Fruit fly (Drosophila melanogaster): ENCODE measurements around the gene CG32152.

Gene CG32152

dm6 chr3L:16113607-16114337 lies 30.1 kb downstream of the CG32152 start (continued):
- TF ChIP-seq CG43689 (GFP tag; IDR thresholded peaks at IDR 0.05), result no peak
- peak; percentile 71 for TF ChIP-seq NK7.1 (GFP tag; optimal IDR thresholded peaks at IDR 0.05)
- TF ChIP-seq CG17612 (GFP tag; IDR thresholded peaks at IDR 0.05), result no peak
- peak; percentile 84 for TF ChIP-seq shn (GFP tag; optimal IDR thresholded peaks at IDR 0.05)
- peak; percentile 83 for TF ChIP-seq CG9932 (GFP tag; IDR thresholded peaks at IDR 0.05)
- TF ChIP-seq CG1233 (GFP tag; optimal IDR thresholded peaks at IDR 0.05), result peak; percentile 79
- TF ChIP-seq sna (GFP tag; IDR thresholded peaks at IDR 0.05; ENCODE audit: partially characterized antibody), result peak; percentile 51
- no peak for TF ChIP-seq gsb-n (tag; optimal IDR thresholded peaks at IDR 0.05)
- peak; percentile 77 for TF ChIP-seq eyg (GFP tag; optimal IDR thresholded peaks at IDR 0.05)
- peak; percentile 47; the same call in 2 of the 3 replicates for TF ChIP-seq CG6791 (GFP tag; IDR thresholded peaks at IDR 0.05; ENCODE audit: partially characterized antibody)
- no peak for TF ChIP-seq twi (tag; optimal IDR thresholded peaks at IDR 0.05)
- no peak for TF ChIP-seq sim (GFP tag; IDR thresholded peaks at IDR 0.05)
- TF ChIP-seq CG32767 (GFP tag; IDR thresholded peaks at IDR 0.05), result peak; percentile 59; the same call in 1 of the 2 replicates
- TF ChIP-seq mam (GFP tag; optimal IDR thresholded peaks at IDR 0.05), result peak; percentile 91
- TF ChIP-seq CG2202 (tag; optimal IDR thresholded peaks at IDR 0.05), result peak; percentile 58
- peak; percentile 59 for TF ChIP-seq CG5245 (GFP tag; optimal IDR thresholded peaks at IDR 0.05)
- peak; percentile 71 for TF ChIP-seq CG5953 (GFP tag; IDR thresholded peaks at IDR 0.05)
- peak; percentile 73 for TF ChIP-seq Sry-δ (GFP tag; optimal IDR thresholded peaks at IDR 0.05)
- TF ChIP-seq al (GFP tag; IDR thresholded peaks at IDR 0.05), result peak; percentile 71
- TF ChIP-seq Asciz (GFP tag; optimal IDR thresholded peaks at IDR 0.05), result no peak
- no peak for TF ChIP-seq ATbp (GFP tag; optimal IDR thresholded peaks at IDR 0.05)
- peak; percentile 55 for TF ChIP-seq CG4854 (GFP tag; optimal IDR thresholded peaks at IDR 0.05)
- no peak for TF ChIP-seq CG12071 (GFP tag; optimal IDR thresholded peaks at IDR 0.05)
- peak; percentile 78 for TF ChIP-seq nerfin-1 (tag; optimal IDR thresholded peaks at IDR 0.05)
- TF ChIP-seq B-H1 (GFP tag; IDR thresholded peaks at IDR 0.05), result peak; percentile 71; the same call in 2 of the 3 replicates
- TF ChIP-seq knrl (GFP tag; IDR thresholded peaks at IDR 0.05; ENCODE audit: partially characterized antibody), result peak; percentile 73
- peak; percentile 82 for TF ChIP-seq CG10267 (tag; optimal IDR thresholded peaks at IDR 0.05)
- no peak for TF ChIP-seq CG15011 (GFP tag; optimal IDR thresholded peaks at IDR 0.05)
- TF ChIP-seq CG7271 (tag; optimal IDR thresholded peaks at IDR 0.05), result no peak
- TF ChIP-seq Kr (GFP tag; optimal IDR thresholded peaks at IDR 0.05), result no peak
- peak; percentile 76 for TF ChIP-seq CG34422 (GFP tag; IDR thresholded peaks at IDR 0.05)
- peak; percentile 91 for TF ChIP-seq row (GFP tag; IDR thresholded peaks at IDR 0.05)
- TF ChIP-seq ham (GFP tag; IDR thresholded peaks at IDR 0.05), result no peak
- TF ChIP-seq gce (GFP tag; IDR thresholded peaks at IDR 0.05), result peak; percentile 53; the same call in 1 of the 3 replicates
- peak; percentile 88 for TF ChIP-seq CG32532 (GFP tag; IDR thresholded peaks at IDR 0.05)
- TF ChIP-seq CG31224 (GFP tag; IDR thresholded peaks at IDR 0.05), result peak; percentile 48; the same call in 1 of the 2 replicates
- TF ChIP-seq CG1792 (GFP tag; optimal IDR thresholded peaks at IDR 0.05), result peak; percentile 86
- no peak for TF ChIP-seq Nf-YC (tag; optimal IDR thresholded peaks at IDR 0.05)
- peak; percentile 82 for TF ChIP-seq CG17328 (GFP tag; IDR thresholded peaks at IDR 0.05)
- peak; percentile 47; the same call in 1 of the 3 replicates for TF ChIP-seq CG7963 (GFP tag; IDR thresholded peaks at IDR 0.05; ENCODE audit: partially characterized antibody)
- TF ChIP-seq CG18011 (GFP tag; optimal IDR thresholded peaks at IDR 0.05), result peak; percentile 64
- TF ChIP-seq BEAF-32 (GFP tag; optimal IDR thresholded peaks at IDR 0.05), result peak; percentile 87
- peak; percentile 22; the same call in 1 of the 2 replicates for TF ChIP-seq Taf1 (GFP tag; IDR thresholded peaks at IDR 0.05)
- TF ChIP-seq ara (GFP tag; IDR thresholded peaks at IDR 0.05), result peak; percentile 41; the same call in 1 of the 2 replicates
- peak; percentile 60 for TF ChIP-seq CG11398 (GFP tag; optimal IDR thresholded peaks at IDR 0.05)
- TF ChIP-seq CG15269 (tag; optimal IDR thresholded peaks at IDR 0.05), result no peak
- no peak for TF ChIP-seq mirr (GFP tag; optimal IDR thresholded peaks at IDR 0.05)
- peak; percentile 75 for TF ChIP-seq tup (GFP tag; optimal IDR thresholded peaks at IDR 0.05)
- TF ChIP-seq kah (GFP tag; optimal IDR thresholded peaks at IDR 0.05), result peak; percentile 45
